Worm (Caenorhabditis elegans) whole organism, midembryonic: ENCODE data around the gene hum-8.

Experiments
- T22C8.4 ChIP-seq: fragments of 200-800 bp; sonication (Bioruptor generic); IDR thresholded peaks from 2 replicates; pipeline ENCODE4 v1.3.6; 2022; ENCODE audit warnings: missing genetic modification characterization, missing compliant biosample characterization
- cog-1 ChIP-seq: sonication (generic microtip); optimal IDR thresholded peaks from 2 replicates; lab custom pipeline; 2016; ENCODE audit warnings: missing genetic modification characterization, missing compliant biosample characterization
- flt-1 ChIP-seq: fragments of 200-800 bp; sonication (Bioruptor generic); IDR thresholded peaks from 2 replicates; pipeline ENCODE4 v1.3.6; 2022; ENCODE audit warnings: missing genetic modification characterization, missing compliant biosample characterization
- ztf-23 ChIP-seq: fragments of 200-800 bp; sonication (Bioruptor generic); IDR thresholded peaks from 2 replicates; pipeline ENCODE4 v1.3.6; 2022; ENCODE audit warnings: missing genetic modification reagents, missing genetic modification characterization, missing compliant biosample characterization
- ztf-29 ChIP-seq: fragments of 200-800 bp; sonication (Bioruptor generic); IDR thresholded peaks from 2 replicates; pipeline ENCODE4 v1.3.6; 2022; ENCODE audit warnings: missing genetic modification reagents, missing genetic modification characterization, missing compliant biosample characterization

DNA sequence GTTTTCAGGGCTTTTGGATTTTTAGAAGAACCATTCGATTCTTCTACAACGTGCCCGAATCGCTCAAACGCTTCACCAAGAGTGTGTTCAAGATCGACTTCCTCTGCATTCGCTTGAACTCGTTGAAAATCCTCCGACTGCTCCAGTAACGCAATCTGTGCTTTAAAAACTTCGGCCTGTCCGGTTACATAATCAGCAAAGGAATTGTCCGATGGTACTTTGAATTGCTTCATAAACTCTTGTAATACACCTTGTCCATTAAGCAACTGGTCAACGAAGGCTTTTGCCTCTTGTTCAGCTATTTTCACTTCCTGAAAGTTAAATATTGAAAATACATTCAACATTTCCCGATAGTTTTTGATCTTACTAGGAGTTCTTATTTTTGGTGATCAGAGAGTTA, 19.7 kb downstream of the hum-8 start:
- TF ChIP-seq ztf-23 (GFP tag; lab: Robert Waterston, UW) (no peak), T22C8.4 (GFP tag; lab: Robert Waterston, UW) (no peak), cog-1 (no peak), flt-1 (GFP tag; lab: Robert Waterston, UW) (no peak), ztf-29 (GFP tag; lab: Robert Waterston, UW) (no peak)
